Worm (Caenorhabditis elegans) whole organism, L4 larva: ENCODE results near the gene srg-61.

Experiments used
- F10B5.3 ChIP-seq: sonication (generic microtip); optimal IDR thresholded peaks from 2 replicates; lab custom pipeline; 2016; ENCODE audit warnings: mild to moderate bottlenecking, missing genetic modification characterization, missing compliant biosample characterization
- F26F4.8 ChIP-seq: fragments of 200-800 bp; sonication (Bioruptor generic); conservative IDR thresholded peaks from 2 replicates; pipeline ENCODE4 v1.3.6; 2022; ENCODE audit warnings: missing genetic modification characterization, missing compliant biosample characterization
- T20F7.1 ChIP-seq: fragments of 200-800 bp; sonication (Bioruptor generic); optimal IDR thresholded peaks from 2 replicates; lab custom pipeline; 2018; ENCODE audit warnings: mild to moderate bottlenecking, missing genetic modification characterization, missing compliant biosample characterization
- ama-1 ChIP-seq: fragments of 150-350 bp; optimal IDR thresholded peaks from 2 replicates; lab custom pipeline; 2014; ENCODE audit warnings: inconsistent platforms, mixed read lengths
- attf-4 ChIP-seq: sonication (generic microtip); optimal IDR thresholded peaks from 3 replicates; lab custom pipeline; 2017; ENCODE audit warnings: missing biosample characterization, missing genetic modification characterization
- ceh-44 ChIP-seq: fragments of 200-800 bp; sonication (Bioruptor generic); IDR thresholded peaks from 2 replicates; pipeline ENCODE4 v1.3.6; 2022; ENCODE audit warnings: missing genetic modification reagents, missing genetic modification characterization, missing compliant biosample characterization
- ceh-82 ChIP-seq: sonication (generic microtip); optimal IDR thresholded peaks from 2 replicates; lab custom pipeline; 2017; ENCODE audit warnings: missing biosample characterization, missing genetic modification characterization
- daf-19 ChIP-seq: fragments of 200-800 bp; sonication (Bioruptor generic); conservative IDR thresholded peaks from 2 replicates; pipeline ENCODE4 v1.3.6; 2022; ENCODE audit warnings: missing genetic modification characterization, missing compliant biosample characterization
- dmd-9 ChIP-seq: fragments of 200-800 bp; sonication (Bioruptor generic); IDR thresholded peaks from 2 replicates; pipeline ENCODE4 v1.3.6; 2022; ENCODE audit warnings: missing genetic modification reagents, missing genetic modification characterization, missing compliant biosample characterization
- duxl-1 ChIP-seq: sonication (generic microtip); optimal IDR thresholded peaks from 2 replicates; lab custom pipeline; 2016; ENCODE audit warnings: mild to moderate bottlenecking, missing genetic modification characterization, moderate library complexity, missing compliant biosample characterization; ENCODE audit not compliant: poor library complexity
- hif-1 ChIP-seq, 2 experiments: sonication (generic microtip); optimal IDR thresholded peaks; 2 replicates each; lab custom pipeline; 2016 to 2017; ENCODE audit warnings: missing compliant biosample characterization in 2 of 2, missing genetic modification characterization in 2 of 2, missing genetic modification reagents in 2 of 2, missing genotype in 2 of 2, mild to moderate bottlenecking in 1 of 2
- jun-1 ChIP-seq: fragments of 150-350 bp; optimal IDR thresholded peaks from 2 replicates; lab custom pipeline; 2014; ENCODE audit warnings: missing biosample characterization, missing genetic modification reagents, missing genetic modification characterization
- lin-13 ChIP-seq: fragments of 150-350 bp; optimal IDR thresholded peaks from 2 replicates; lab custom pipeline; 2014; ENCODE audit warnings: missing biosample characterization, missing genetic modification reagents, missing genetic modification characterization
- lin-29 ChIP-seq: fragments of 200-800 bp; sonication (Bioruptor generic); IDR thresholded peaks from 2 replicates; pipeline ENCODE4 v1.3.6; 2022; ENCODE audit warnings: missing genetic modification reagents, missing genetic modification characterization, missing compliant biosample characterization
- lin-38 ChIP-seq: fragments of 200-800 bp; sonication (Bioruptor generic); IDR thresholded peaks from 2 replicates; pipeline ENCODE4 v1.3.6; 2022; ENCODE audit warnings: missing genetic modification reagents, missing genetic modification characterization, missing compliant biosample characterization
- mdl-1 ChIP-seq, 2 experiments: fragments of 150-350 bp in 1 of 2; sonication (generic microtip) in 1 of 2; optimal IDR thresholded peaks; 2 replicates each; lab custom pipeline; 2014 to 2017; ENCODE audit warnings: missing biosample characterization in 2 of 2, missing genetic modification characterization in 2 of 2
- mes-2 ChIP-seq: sonication (generic microtip); optimal IDR thresholded peaks from 2 replicates; lab custom pipeline; 2016; ENCODE audit warnings: missing genotype, mild to moderate bottlenecking, missing genetic modification characterization, missing compliant biosample characterization; ENCODE audit not compliant: poor library complexity, severe bottlenecking
- mxl-3 ChIP-seq: fragments of 200-800 bp; sonication (Bioruptor generic); optimal IDR thresholded peaks from 2 replicates; lab custom pipeline; 2018; ENCODE audit warnings: mild to moderate bottlenecking, missing genetic modification characterization, missing compliant biosample characterization
- nhr-102 ChIP-seq: sonication (generic microtip); optimal IDR thresholded peaks from 2 replicates; lab custom pipeline; 2016; ENCODE audit warnings: mild to moderate bottlenecking, missing genetic modification characterization, moderate library complexity, missing compliant biosample characterization
- nhr-111 ChIP-seq: fragments of 200-800 bp; sonication (Bioruptor generic); optimal IDR thresholded peaks from 2 replicates; lab custom pipeline; 2018; ENCODE audit warnings: mild to moderate bottlenecking, missing genetic modification characterization, missing compliant biosample characterization
- nhr-41 ChIP-seq: fragments of 200-800 bp; sonication (Bioruptor generic); IDR thresholded peaks from 2 replicates; pipeline ENCODE4 v1.3.6; 2022; ENCODE audit warnings: missing genetic modification reagents, missing genetic modification characterization, missing compliant biosample characterization
- nhr-77 ChIP-seq: fragments of 150-350 bp; optimal IDR thresholded peaks from 2 replicates; lab custom pipeline; 2014; ENCODE audit warnings: missing biosample characterization, missing genetic modification characterization
- php-3 ChIP-seq: fragments of 200-800 bp; sonication (Bioruptor generic); IDR thresholded peaks from 2 replicates; pipeline ENCODE4 v1.3.6; 2022; ENCODE audit warnings: missing genetic modification reagents, missing genetic modification characterization, missing compliant biosample characterization
- set-16 ChIP-seq: fragments of 200-800 bp; sonication (Bioruptor generic); IDR thresholded peaks from 2 replicates; pipeline ENCODE4 v1.3.6; 2022; ENCODE audit warnings: missing genetic modification reagents, missing genetic modification characterization, missing compliant biosample characterization
- snpc-4 ChIP-seq: fragments of 150-350 bp; optimal IDR thresholded peaks from 2 replicates; lab custom pipeline; 2014; ENCODE audit warnings: missing biosample characterization, missing genetic modification characterization
- tag-97 ChIP-seq: fragments of 200-800 bp; sonication (Bioruptor generic); IDR thresholded peaks from 2 replicates; pipeline ENCODE4 v1.3.6; 2022; ENCODE audit warnings: missing genetic modification characterization, missing compliant biosample characterization

The srg-61 gene

DNA sequence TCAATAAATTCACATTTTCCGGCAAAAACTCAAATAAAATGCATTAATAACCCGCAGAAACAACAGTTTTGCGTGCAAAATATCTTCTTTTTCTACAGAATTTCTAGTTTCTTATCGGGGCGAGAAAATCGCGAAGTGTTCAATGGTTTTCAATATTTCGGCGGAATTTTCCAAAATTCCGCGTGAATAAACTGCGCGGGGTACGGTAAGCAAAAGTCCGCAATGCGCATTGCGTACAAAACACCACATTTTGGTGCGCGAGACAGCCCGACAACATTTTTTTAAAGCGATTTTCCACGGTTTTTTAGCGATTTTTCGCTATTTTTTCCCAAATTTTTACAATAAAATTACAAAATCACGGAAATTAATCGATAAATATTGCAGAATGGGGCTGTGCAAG lies 45.7 kb downstream of the srg-61 start, which contains the start of gene Y45G12B.2 (continued):
- no peak for TF ChIP-seq lin-13 (GFP tag; lab: Kevin White, UChicago)
- TF ChIP-seq hif-1 (tag; optimal IDR thresholded peaks at IDR 0.05; lab: Kevin White, UChicago) = peak in 1 of 2 experiments; percentile 53
- TF ChIP-seq mes-2 = peak; percentile 85
- no peak for TF ChIP-seq tag-97
- peak; percentile 55 for TF ChIP-seq ama-1 (lab: Kevin White, UChicago)

DNA sequence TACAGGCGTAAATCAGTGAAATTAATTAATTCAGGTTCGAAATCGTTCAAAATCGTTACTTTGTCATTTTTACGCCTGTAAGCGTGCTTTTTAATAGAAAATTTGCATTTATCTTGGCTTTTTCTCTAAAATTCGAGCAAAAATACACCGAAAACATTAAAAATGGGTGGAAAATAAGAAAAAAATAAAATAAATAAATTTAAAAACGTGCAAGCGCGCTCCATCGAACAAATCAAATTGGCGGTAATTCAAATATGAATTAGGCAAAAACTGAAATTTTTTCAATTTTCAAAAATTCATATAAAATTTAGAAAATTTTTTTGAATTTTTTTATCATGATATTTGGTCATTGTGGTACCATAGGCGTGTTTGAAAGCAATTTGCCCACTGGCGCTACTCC lies 48.4 kb downstream of the srg-61 start:
- peak; percentile 60 for TF ChIP-seq lin-38

DNA sequence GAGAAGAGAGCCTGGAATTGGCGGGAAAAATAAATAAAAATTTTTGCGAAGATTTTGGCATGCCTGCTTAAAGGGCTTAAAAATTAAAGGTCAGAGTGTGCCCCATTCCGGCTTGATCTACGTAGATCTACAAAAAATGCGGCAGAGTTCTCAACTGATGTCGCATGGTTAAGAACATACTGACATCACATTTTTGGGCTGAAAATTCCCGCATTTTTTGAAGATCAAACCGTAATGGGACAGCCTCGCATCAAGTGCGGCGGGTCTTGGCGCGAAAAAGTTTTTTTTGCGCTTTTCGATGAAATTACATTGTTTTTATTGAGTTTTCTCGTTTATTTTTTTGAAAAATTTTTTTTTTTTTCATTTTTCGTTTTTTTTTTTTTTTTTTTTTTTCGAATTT lies 49.2 kb downstream of the srg-61 start:
- no peak for TF ChIP-seq dmd-9 (GFP tag; lab: Robert Waterston, UW)
- TF ChIP-seq F10B5.3 = no peak
- TF ChIP-seq daf-19 (GFP tag; lab: Robert Waterston, UW) = no peak
- no peak for TF ChIP-seq jun-1 (tag; lab: Kevin White, UChicago)
- no peak for TF ChIP-seq lin-29 (GFP tag; lab: Robert Waterston, UW)
- no peak for TF ChIP-seq nhr-102 (tag; lab: Kevin White, UChicago)
- no peak for TF ChIP-seq ceh-82 (tag; lab: Kevin White, UChicago)
- TF ChIP-seq snpc-4 (tag; lab: Kevin White, UChicago) = no peak
- no peak for TF ChIP-seq ceh-44 (GFP tag; lab: Robert Waterston, UW)
- TF ChIP-seq nhr-77 (tag; lab: Kevin White, UChicago) = no peak
- TF ChIP-seq nhr-111 (GFP tag; lab: Kevin White, UChicago) = no peak
- no peak for TF ChIP-seq F26F4.8 (GFP tag; lab: Robert Waterston, UW)
- TF ChIP-seq php-3 (GFP tag; lab: Robert Waterston, UW) = no peak
- TF ChIP-seq attf-4 = no peak
- no peak for TF ChIP-seq mdl-1 (tag; optimal IDR thresholded peaks at IDR 0.05; lab: Kevin White, UChicago)
- no peak for TF ChIP-seq nhr-41 (GFP tag; lab: Robert Waterston, UW)
- TF ChIP-seq T20F7.1 (GFP tag; lab: Kevin White, UChicago) = no peak
- no peak for TF ChIP-seq mxl-3 (GFP tag; lab: Kevin White, UChicago)

DNA sequence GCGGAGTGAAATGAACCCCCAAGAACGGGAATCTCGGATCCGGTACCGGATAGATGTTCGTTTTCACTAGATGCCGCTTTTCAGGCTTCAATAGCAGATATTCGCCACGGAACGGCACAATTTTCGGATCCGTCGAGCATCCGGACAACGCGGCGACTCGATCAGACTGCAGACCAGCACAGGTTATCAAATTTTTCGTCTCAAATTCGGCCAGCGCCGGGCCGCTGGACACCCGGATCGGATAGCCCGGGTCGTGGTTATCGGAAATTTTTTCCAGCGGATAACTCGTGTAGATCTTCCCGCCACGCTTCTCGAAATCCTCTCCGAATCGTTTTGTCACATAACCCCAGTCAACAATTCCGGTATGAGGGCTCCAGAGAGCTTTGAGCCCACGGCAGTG lies 49.6 kb downstream of the srg-61 start:
- TF ChIP-seq duxl-1 (no peak), set-16 (GFP tag; lab: Robert Waterston, UW) (peak; percentile 59)
